Worm (Caenorhabditis elegans) whole organism, early embryonic: ENCODE results near the gene lin-29.

Source experiments
- F13C5.2 ChIP-seq: sonication (generic microtip); optimal IDR thresholded peaks from 2 replicates; lab custom pipeline; 2017; ENCODE audit warnings: mild to moderate bottlenecking, missing genetic modification characterization, inconsistent platforms, missing compliant biosample characterization
- aly-1 ChIP-seq: sonication (generic microtip); optimal IDR thresholded peaks from 2 replicates; lab custom pipeline; 2016; ENCODE audit warnings: missing genetic modification characterization, missing compliant biosample characterization
- ama-1 ChIP-seq: fragments of 150-350 bp; optimal IDR thresholded peaks from 2 replicates; lab custom pipeline; 2014
- ceh-36 ChIP-seq: sonication (generic microtip); optimal IDR thresholded peaks from 2 replicates; lab custom pipeline; 2016; ENCODE audit warnings: missing genetic modification characterization, inconsistent platforms, missing compliant biosample characterization
- ets-7 ChIP-seq: sonication (generic microtip); optimal IDR thresholded peaks from 2 replicates; lab custom pipeline; 2016; ENCODE audit warnings: missing genotype, missing genetic modification characterization, missing compliant biosample characterization
- flt-1 ChIP-seq: fragments of 200-800 bp; sonication (Bioruptor generic); IDR thresholded peaks from 2 replicates; pipeline ENCODE4 v1.3.6; 2022; ENCODE audit warnings: missing genetic modification characterization, missing compliant biosample characterization
- hmbx-1 ChIP-seq: sonication (generic microtip); optimal IDR thresholded peaks from 2 replicates; lab custom pipeline; 2016; ENCODE audit warnings: mild to moderate bottlenecking, missing genetic modification characterization, missing compliant biosample characterization
- hmg-4 ChIP-seq: fragments of 200-800 bp; sonication (Bioruptor generic); optimal IDR thresholded peaks from 2 replicates; lab custom pipeline; 2018; ENCODE audit warnings: mild to moderate bottlenecking, missing genetic modification characterization, missing compliant biosample characterization
- pes-1 ChIP-seq: fragments of 200-800 bp; sonication (Bioruptor generic); IDR thresholded peaks from 2 replicates; pipeline ENCODE4 v1.3.6; 2022; ENCODE audit warnings: missing genetic modification reagents, missing genetic modification characterization, missing compliant biosample characterization
- scrt-1 ChIP-seq: fragments of 200-800 bp; sonication (Bioruptor generic); IDR thresholded peaks from 2 replicates; pipeline ENCODE4 v1.3.6; 2022; ENCODE audit warnings: missing genetic modification characterization, missing compliant biosample characterization
- sea-1 ChIP-seq: fragments of 200-800 bp; sonication (Bioruptor generic); conservative IDR thresholded peaks from 2 replicates; pipeline ENCODE4 v1.3.6; 2022; ENCODE audit warnings: missing genetic modification characterization, missing compliant biosample characterization
- tbx-11 ChIP-seq: fragments of 200-800 bp; sonication (Bioruptor generic); IDR thresholded peaks from 2 replicates; pipeline ENCODE4 v1.3.6; 2022; ENCODE audit warnings: missing genetic modification characterization, missing compliant biosample characterization
- tbx-37 ChIP-seq: fragments of 200-800 bp; sonication (Bioruptor generic); conservative IDR thresholded peaks from 2 replicates; pipeline ENCODE4 v1.3.6; 2022; ENCODE audit warnings: missing genetic modification reagents, missing genetic modification characterization, missing compliant biosample characterization
- tra-4 ChIP-seq: sonication (generic microtip); optimal IDR thresholded peaks from 2 replicates; lab custom pipeline; 2017; ENCODE audit warnings: missing genetic modification characterization, missing compliant biosample characterization

DNA sequence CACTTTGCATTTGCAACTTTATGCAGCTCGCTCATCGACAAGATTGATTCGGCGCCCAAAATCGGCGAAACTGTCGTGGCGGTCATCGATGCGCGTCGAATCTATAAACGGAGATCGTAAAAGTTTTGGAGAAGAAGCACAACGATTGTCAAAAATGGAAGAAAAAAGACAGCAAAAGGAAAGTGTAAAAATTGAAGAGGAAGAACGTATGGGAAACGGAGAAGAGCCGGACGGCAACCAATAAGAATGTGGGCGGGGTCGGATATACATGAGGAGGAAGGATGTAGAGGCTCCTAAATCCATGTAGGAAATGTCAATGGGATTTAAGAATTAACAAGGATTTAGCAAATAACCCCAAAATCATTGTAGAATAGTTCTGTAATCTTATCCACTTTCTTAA is 34.0 kb downstream of the lin-29 start, which contains the start of gene vab-23:
- TF ChIP-seq ama-1 (lab: Kevin White, UChicago) (no peak), flt-1 (no peak), tbx-37 (GFP tag; lab: Robert Waterston, UW) (no peak), pes-1 (GFP tag; lab: Robert Waterston, UW) (no peak), hmg-4 (GFP tag; lab: Kevin White, UChicago) (no peak), ets-7 (no peak), tra-4 (tag; lab: Kevin White, UChicago) (no peak), scrt-1 (GFP tag; lab: Robert Waterston, UW) (no peak), ceh-36 (no peak), hmbx-1 (tag; lab: Kevin White, UChicago) (no peak), tbx-11 (GFP tag; lab: Robert Waterston, UW) (no peak), aly-1 (tag; lab: Kevin White, UChicago) (no peak), F13C5.2 (tag; lab: Kevin White, UChicago) (no peak), sea-1 (GFP tag; lab: Robert Waterston, UW) (no peak)
